Worm (Caenorhabditis elegans): Measurements from ENCODE around the gene D1046.16.

- TF ChIP-seq dao-5 (tag; optimal IDR thresholded peaks at IDR 0.05) (no peak), him-1 (tag; optimal IDR thresholded peaks at IDR 0.05) (no peak), W03F9.2 (tag; optimal IDR thresholded peaks at IDR 0.05) (no peak)
These were observed 20.6 kb upstream of the D1046.16 start, which contains the start of gene C27B7.5 for ce11 chrIV:8901346-8901745.

Measured in whole organism, L4/young adult.